Fruit fly (Drosophila melanogaster) whole organism, prepupa: ENCODE results near the gene Trf4.

Experiments used
- CG11294 ChIP-seq: fragments of 200-800 bp; sonication (Bioruptor generic); IDR thresholded peaks from 2 replicates; pipeline ENCODE4 v1.3.6; 2022; ENCODE audit warnings: missing biosample characterization, missing genetic modification characterization
- CG11762 ChIP-seq: fragments of 200-800 bp; sonication (Bioruptor generic); optimal IDR thresholded peaks from 3 replicates; lab custom pipeline; 2016; ENCODE audit warnings: missing biosample characterization, missing genetic modification characterization; ENCODE audit not compliant: insufficient read depth
- CG11902 ChIP-seq: fragments of 200-800 bp; sonication (Bioruptor generic); optimal IDR thresholded peaks from 3 replicates; lab custom pipeline; 2016; ENCODE audit warnings: missing biosample characterization, missing genetic modification characterization
- CG15336 ChIP-seq: fragments of 200-800 bp; sonication (Bioruptor generic); IDR thresholded peaks from 2 replicates; pipeline ENCODE4 v1.3.6; 2022; ENCODE audit warnings: missing biosample characterization, missing genetic modification characterization
- CG1621 ChIP-seq: fragments of 200-800 bp; sonication (Bioruptor generic); optimal IDR thresholded peaks from 3 replicates; lab custom pipeline; 2018; ENCODE audit warnings: missing biosample characterization, mild to moderate bottlenecking, missing genetic modification characterization
- CG3032 ChIP-seq: fragments of 200-800 bp; optimal IDR thresholded peaks from 2 replicates; lab custom pipeline; 2019; ENCODE audit warnings: missing biosample characterization, mild to moderate bottlenecking, missing genetic modification characterization, moderate library complexity
- CG6163 ChIP-seq: fragments of 200-800 bp; sonication (Bioruptor generic); IDR thresholded peaks from 3 replicates; pipeline ENCODE4 v1.3.6; 2022; ENCODE audit warnings: missing biosample characterization, missing genetic modification characterization
- Hr38 ChIP-seq: sonication (Bioruptor generic); optimal IDR thresholded peaks from 2 replicates; lab custom pipeline; 2016; ENCODE audit warnings: missing biosample characterization, missing genetic modification characterization
- Hr39 ChIP-seq: fragments of 200-800 bp; sonication (Bioruptor generic); optimal IDR thresholded peaks from 2 replicates; lab custom pipeline; 2016; ENCODE audit warnings: missing biosample characterization, missing genetic modification characterization
- Sox102F ChIP-seq: fragments of 200-800 bp; sonication (Bioruptor generic); optimal IDR thresholded peaks from 2 replicates; lab custom pipeline; 2016; ENCODE audit warnings: missing biosample characterization, mild to moderate bottlenecking, missing genetic modification characterization
- lz ChIP-seq: fragments of 200-800 bp; sonication (Bioruptor generic); optimal IDR thresholded peaks from 3 replicates; lab custom pipeline; 2016; ENCODE audit warnings: missing biosample characterization, missing genetic modification characterization
- topi ChIP-seq: fragments of 200-800 bp; sonication (Bioruptor generic); optimal IDR thresholded peaks from 3 replicates; lab custom pipeline; 2016; ENCODE audit warnings: missing biosample characterization, missing genetic modification characterization

DNA sequence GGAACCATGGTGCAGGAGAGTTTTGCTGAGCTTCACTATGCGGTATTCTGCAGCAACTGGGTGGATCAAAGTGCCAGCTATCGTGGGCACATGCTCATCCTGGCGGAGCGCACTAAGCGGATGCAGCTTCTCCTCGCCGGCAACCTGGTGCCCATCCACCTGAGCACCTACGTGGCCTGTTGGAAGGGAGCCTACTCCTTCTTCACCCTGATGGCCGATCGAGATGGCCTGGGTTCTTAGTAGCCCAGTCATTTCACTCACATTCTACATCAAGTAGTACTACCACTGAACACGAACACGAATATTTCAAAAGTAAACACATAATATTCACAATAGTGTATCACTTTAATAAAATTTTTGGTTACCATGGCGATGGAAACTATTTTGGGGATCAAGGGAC is 9.8 kb upstream of the Trf4 start, which contains the start of gene Prosbeta4R2:
- TF ChIP-seq CG6163 (GFP tag; lab: Robert Waterston, UW) (no peak), CG3032 (no peak), Sox102F (GFP tag; lab: Kevin White, UChicago) (no peak), CG1621 (tag; lab: Kevin White, UChicago) (no peak), Hr38 (GFP tag; lab: Kevin White, UChicago) (no peak), CG11294 (GFP tag; lab: Robert Waterston, UW) (no peak), CG11902 (GFP tag; lab: Kevin White, UChicago) (no peak), Hr39 (GFP tag; lab: Kevin White, UChicago) (no peak), CG15336 (GFP tag; lab: Robert Waterston, UW) (no peak), CG11762 (GFP tag; lab: Kevin White, UChicago) (no peak), lz (no peak), topi (GFP tag; lab: Kevin White, UChicago) (no peak)
